Worm (Caenorhabditis elegans) whole organism, midembryonic: ENCODE data around the gene dhgd-1.

ENCODE experiments used
- T22C8.4 ChIP-seq: fragments of 200-800 bp; sonication (Bioruptor generic); IDR thresholded peaks from 2 replicates; pipeline ENCODE4 v1.3.6; 2022; ENCODE audit warnings: missing genetic modification characterization, missing compliant biosample characterization
- cog-1 ChIP-seq: sonication (generic microtip); optimal IDR thresholded peaks from 2 replicates; lab custom pipeline; 2016; ENCODE audit warnings: missing genetic modification characterization, missing compliant biosample characterization
- flt-1 ChIP-seq: fragments of 200-800 bp; sonication (Bioruptor generic); IDR thresholded peaks from 2 replicates; pipeline ENCODE4 v1.3.6; 2022; ENCODE audit warnings: missing genetic modification characterization, missing compliant biosample characterization
- klf-2 ChIP-seq: fragments of 200-800 bp; sonication (Bioruptor generic); conservative IDR thresholded peaks from 2 replicates; pipeline ENCODE4 v1.3.6; 2022; ENCODE audit warnings: missing genetic modification reagents, missing genetic modification characterization, missing compliant biosample characterization
- med-1 ChIP-seq: sonication (generic microtip); optimal IDR thresholded peaks from 2 replicates; lab custom pipeline; 2017; ENCODE audit warnings: missing genetic modification characterization, mild to moderate bottlenecking, missing compliant biosample characterization, antibody characterized with exemption, missing genetic modification reagents; ENCODE audit not compliant: insufficient read depth
- tab-1 ChIP-seq: fragments of 200-800 bp; sonication (Bioruptor generic); IDR thresholded peaks from 2 replicates; pipeline ENCODE4 v1.3.6; 2022; ENCODE audit warnings: missing genetic modification characterization, missing compliant biosample characterization
- ztf-23 ChIP-seq: fragments of 200-800 bp; sonication (Bioruptor generic); IDR thresholded peaks from 2 replicates; pipeline ENCODE4 v1.3.6; 2022; ENCODE audit warnings: missing genetic modification reagents, missing genetic modification characterization, missing compliant biosample characterization
- ztf-29 ChIP-seq: fragments of 200-800 bp; sonication (Bioruptor generic); IDR thresholded peaks from 2 replicates; pipeline ENCODE4 v1.3.6; 2022; ENCODE audit warnings: missing genetic modification reagents, missing genetic modification characterization, missing compliant biosample characterization

- TF ChIP-seq med-1 (GFP tag; lab: Kevin White, UChicago) = no peak
- no peak for TF ChIP-seq flt-1 (GFP tag; lab: Robert Waterston, UW)
- TF ChIP-seq ztf-23 (GFP tag; lab: Robert Waterston, UW) = no peak
- TF ChIP-seq klf-2 (GFP tag; lab: Robert Waterston, UW) = no peak
- TF ChIP-seq tab-1 (GFP tag; lab: Robert Waterston, UW) = no peak
- no peak for TF ChIP-seq T22C8.4 (GFP tag; lab: Robert Waterston, UW)
- no peak for TF ChIP-seq cog-1 (tag; lab: Kevin White, UChicago)
- TF ChIP-seq ztf-29 (GFP tag; lab: Robert Waterston, UW) = no peak
These were observed 4.5 kb upstream of the dhgd-1 start, which contains the start of gene F54D5.17 for ce11 chrII:11556338-11556737.
